Worm (Caenorhabditis elegans) whole organism, young adult: ENCODE data around the gene F53B3.6.

Experiments
- F10E7.11 ChIP-seq: sonication (generic microtip); optimal IDR thresholded peaks from 2 replicates; lab custom pipeline; 2017; ENCODE audit warnings: mild to moderate bottlenecking, missing genetic modification characterization, moderate library complexity, missing compliant biosample characterization
- F23B12.7 ChIP-seq: sonication (generic microtip); optimal IDR thresholded peaks from 2 replicates; lab custom pipeline; 2017; ENCODE audit warnings: missing genetic modification characterization, mild to moderate bottlenecking, missing compliant biosample characterization, antibody characterized with exemption, moderate library complexity; ENCODE audit not compliant: insufficient read depth
- F37B4.10 ChIP-seq: fragments of 200-800 bp; sonication (Bioruptor generic); IDR thresholded peaks from 2 replicates; pipeline ENCODE4 v1.3.6; 2022; ENCODE audit warnings: missing genetic modification characterization, missing compliant biosample characterization
- attf-3 ChIP-seq: fragments of 200-800 bp; sonication (Bioruptor generic); conservative IDR thresholded peaks from 2 replicates; pipeline ENCODE4 v1.3.6; 2022; ENCODE audit warnings: missing genetic modification reagents, missing genetic modification characterization, missing compliant biosample characterization
- attf-6 ChIP-seq: fragments of 200-800 bp; sonication (Bioruptor generic); IDR thresholded peaks from 2 replicates; pipeline ENCODE4 v1.3.6; 2022; ENCODE audit warnings: missing genetic modification reagents, missing genetic modification characterization, missing compliant biosample characterization
- ceh-91 ChIP-seq: fragments of 200-800 bp; sonication (Bioruptor generic); IDR thresholded peaks from 2 replicates; pipeline ENCODE4 v1.3.6; 2022; ENCODE audit warnings: missing genetic modification reagents, missing genetic modification characterization, missing compliant biosample characterization
- nfya-2 ChIP-seq: fragments of 200-800 bp; sonication (Bioruptor generic); IDR thresholded peaks from 2 replicates; pipeline ENCODE4 v1.3.6; 2022; ENCODE audit warnings: missing genetic modification reagents, missing genetic modification characterization, missing compliant biosample characterization
- nhr-120 ChIP-seq: fragments of 200-800 bp; sonication (Bioruptor generic); IDR thresholded peaks from 2 replicates; pipeline ENCODE4 v1.3.6; 2022; ENCODE audit warnings: missing genetic modification characterization, missing compliant biosample characterization
- nhr-179 ChIP-seq: sonication (generic microtip); optimal IDR thresholded peaks from 2 replicates; lab custom pipeline; 2016; ENCODE audit warnings: mild to moderate bottlenecking, missing genetic modification characterization, missing compliant biosample characterization
- nhr-90 ChIP-seq: sonication (generic microtip); optimal IDR thresholded peaks from 2 replicates; lab custom pipeline; 2016; ENCODE audit warnings: missing genotype, mild to moderate bottlenecking, missing genetic modification characterization, missing compliant biosample characterization
- pbrm-1 ChIP-seq: fragments of 200-800 bp; sonication (Bioruptor generic); IDR thresholded peaks from 2 replicates; pipeline ENCODE4 v1.3.6; 2022; ENCODE audit warnings: missing genetic modification reagents, missing genetic modification characterization, missing compliant biosample characterization
- sdz-38 ChIP-seq: sonication (generic microtip); optimal IDR thresholded peaks from 2 replicates; lab custom pipeline; 2016; ENCODE audit warnings: missing genotype, missing genetic modification characterization, missing compliant biosample characterization
- snpc-4 ChIP-seq, 5 experiments: fragments of 150-350 bp in 1 of 5; sonication (generic microtip) in 4 of 5; optimal IDR thresholded peaks; 2 replicates each; lab custom pipeline; 2014 to 2018; ENCODE audit warnings: missing genetic modification characterization in 5 of 5, missing biosample characterization in 3 of 5, antibody characterized with exemption in 2 of 5, mild to moderate bottlenecking in 2 of 5, missing compliant biosample characterization in 2 of 5, missing genotype in 2 of 5, moderate library complexity in 2 of 5, missing genetic modification reagents in 1 of 5
- somi-1 ChIP-seq: fragments of 200-800 bp; sonication (Bioruptor generic); optimal IDR thresholded peaks from 2 replicates; lab custom pipeline; 2018; ENCODE audit warnings: mild to moderate bottlenecking, missing genetic modification characterization, missing compliant biosample characterization
- ztf-18 ChIP-seq: sonication (generic microtip); optimal IDR thresholded peaks from 2 replicates; lab custom pipeline; 2016; ENCODE audit warnings: missing genotype, mild to moderate bottlenecking, missing genetic modification characterization, missing compliant biosample characterization

The F53B3.6 gene

DNA sequence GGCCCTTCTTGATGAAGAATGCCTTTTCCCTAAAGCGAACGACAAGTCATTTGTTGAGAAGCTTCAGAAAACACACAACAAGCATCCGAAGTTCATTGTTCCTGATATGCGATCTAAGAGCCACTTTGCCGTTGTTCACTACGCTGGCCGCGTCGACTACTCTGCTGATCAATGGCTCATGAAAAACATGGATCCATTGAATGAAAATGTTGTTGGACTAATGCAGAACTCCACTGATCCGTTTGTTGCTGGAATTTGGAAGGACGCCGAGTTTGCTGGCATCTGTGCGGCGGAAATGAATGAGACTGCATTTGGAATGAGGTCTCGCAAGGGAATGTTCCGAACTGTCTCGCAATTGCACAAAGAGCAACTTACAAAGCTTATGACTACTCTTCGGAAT lies 48.7 kb downstream of the F53B3.6 start:
- TF ChIP-seq pbrm-1 (GFP tag; lab: Robert Waterston, UW) = no peak
- no peak for TF ChIP-seq F37B4.10 (GFP tag; lab: Robert Waterston, UW)
- TF ChIP-seq F10E7.11 (tag; lab: Kevin White, UChicago) = no peak
- no peak for TF ChIP-seq sdz-38 (tag; lab: Kevin White, UChicago)
- TF ChIP-seq ztf-18 (tag; lab: Kevin White, UChicago) = no peak
- TF ChIP-seq somi-1 (GFP tag; lab: Kevin White, UChicago) = no peak
- no peak for TF ChIP-seq nhr-90 (tag; lab: Kevin White, UChicago)
- no peak for TF ChIP-seq attf-3 (GFP tag; lab: Robert Waterston, UW)
- TF ChIP-seq snpc-4 (GFP tag; optimal IDR thresholded peaks at IDR 0.05; lab: Kevin White, UChicago) = no peak
- TF ChIP-seq snpc-4 (tag; optimal IDR thresholded peaks at IDR 0.05; lab: Kevin White, UChicago) = no peak
- TF ChIP-seq attf-6 (GFP tag; lab: Robert Waterston, UW) = no peak
- no peak for TF ChIP-seq nfya-2 (GFP tag; lab: Robert Waterston, UW)
- TF ChIP-seq ceh-91 (GFP tag; lab: Robert Waterston, UW) = no peak
- no peak for TF ChIP-seq nhr-179 (tag; lab: Kevin White, UChicago)
- TF ChIP-seq nhr-120 = no peak
- TF ChIP-seq F23B12.7 (tag; lab: Kevin White, UChicago) = no peak
